Worm (Caenorhabditis elegans) whole organism, L2 larva: ENCODE measurements around the gene C08G9.2.

Source experiments
- C34F6.9 ChIP-seq: fragments of 150-350 bp; optimal IDR thresholded peaks from 2 replicates; lab custom pipeline; 2014; ENCODE audit warnings: missing biosample characterization, missing genetic modification characterization
- F13H6.1 ChIP-seq: sonication (generic microtip); optimal IDR thresholded peaks from 2 replicates; lab custom pipeline; 2016; ENCODE audit warnings: missing genetic modification characterization, missing compliant biosample characterization
- R02D3.7 ChIP-seq: fragments of 150-350 bp; optimal IDR thresholded peaks from 2 replicates; lab custom pipeline; 2014; ENCODE audit warnings: missing biosample characterization, missing genetic modification characterization
- Y55F3AM.14 ChIP-seq: fragments of 200-800 bp; sonication (Bioruptor generic); optimal IDR thresholded peaks from 2 replicates; lab custom pipeline; 2018; ENCODE audit warnings: mild to moderate bottlenecking, missing genetic modification characterization, missing compliant biosample characterization
- ZK546.5 ChIP-seq: sonication (generic microtip); optimal IDR thresholded peaks from 2 replicates; lab custom pipeline; 2017; ENCODE audit warnings: missing biosample characterization, missing genetic modification characterization
- alr-1 ChIP-seq: fragments of 150-350 bp; optimal IDR thresholded peaks from 2 replicates; lab custom pipeline; 2014; ENCODE audit warnings: missing biosample characterization, missing genetic modification characterization
- aly-2 ChIP-seq: fragments of 150-350 bp; optimal IDR thresholded peaks from 2 replicates; lab custom pipeline; 2014; ENCODE audit warnings: missing biosample characterization, missing genetic modification characterization
- ama-1 ChIP-seq: fragments of 150-350 bp; optimal IDR thresholded peaks from 2 replicates; lab custom pipeline; 2018; ENCODE audit warnings: inconsistent platforms
- blmp-1 ChIP-seq: sonication (generic microtip); optimal IDR thresholded peaks from 2 replicates; lab custom pipeline; 2017; ENCODE audit warnings: missing genetic modification characterization, mild to moderate bottlenecking, missing compliant biosample characterization, antibody characterized with exemption, moderate library complexity; ENCODE audit not compliant: insufficient read depth
- ceh-16 ChIP-seq: fragments of 150-350 bp; optimal IDR thresholded peaks from 2 replicates; lab custom pipeline; 2014; ENCODE audit warnings: missing biosample characterization, missing genetic modification characterization
- ceh-82 ChIP-seq: fragments of 150-350 bp; optimal IDR thresholded peaks from 2 replicates; lab custom pipeline; 2014; ENCODE audit warnings: missing biosample characterization, missing genetic modification characterization
- crh-2 ChIP-seq: sonication (generic microtip); optimal IDR thresholded peaks from 2 replicates; lab custom pipeline; 2017; ENCODE audit warnings: missing biosample characterization, missing genetic modification characterization
- dmd-4 ChIP-seq: sonication (generic microtip); optimal IDR thresholded peaks from 2 replicates; lab custom pipeline; 2017; ENCODE audit warnings: missing biosample characterization, missing genetic modification characterization
- elt-1 ChIP-seq: fragments of 150-350 bp; optimal IDR thresholded peaks from 2 replicates; lab custom pipeline; 2014; ENCODE audit warnings: missing biosample characterization, missing genetic modification characterization
- elt-3 ChIP-seq: sonication (generic microtip); optimal IDR thresholded peaks from 2 replicates; lab custom pipeline; 2017; ENCODE audit warnings: missing biosample characterization, missing genetic modification characterization
- fos-1 ChIP-seq: fragments of 150-350 bp; optimal IDR thresholded peaks from 2 replicates; lab custom pipeline; 2014; ENCODE audit warnings: missing biosample characterization, missing genetic modification characterization
- gmeb-1 ChIP-seq: fragments of 150-350 bp; optimal IDR thresholded peaks from 2 replicates; lab custom pipeline; 2014; ENCODE audit warnings: missing biosample characterization, missing genetic modification characterization
- lin-13 ChIP-seq: fragments of 150-350 bp; optimal IDR thresholded peaks from 2 replicates; lab custom pipeline; 2014; ENCODE audit warnings: missing biosample characterization, missing genetic modification reagents, missing genetic modification characterization
- lsy-2 ChIP-seq, 2 experiments: fragments of 150-350 bp in 1 of 2; sonication (generic microtip) in 1 of 2; optimal IDR thresholded peaks; 2 replicates each; lab custom pipeline; 2014 to 2017; ENCODE audit warnings: missing biosample characterization in 2 of 2, missing genetic modification characterization in 2 of 2
- mab-5 ChIP-seq: fragments of 150-350 bp; optimal IDR thresholded peaks from 2 replicates; lab custom pipeline; 2014; ENCODE audit warnings: missing biosample characterization, missing genetic modification characterization
- mbf-1 ChIP-seq: sonication (generic microtip); optimal IDR thresholded peaks from 2 replicates; lab custom pipeline; 2017; ENCODE audit warnings: missing biosample characterization, missing genetic modification characterization
- mdl-1 ChIP-seq, 2 experiments: fragments of 150-350 bp in 1 of 2; sonication (generic microtip) in 1 of 2; optimal IDR thresholded peaks; 2 replicates each; lab custom pipeline; 2017; ENCODE audit warnings: missing biosample characterization in 2 of 2, missing genetic modification characterization in 2 of 2
- nhr-11 ChIP-seq: fragments of 150-350 bp; optimal IDR thresholded peaks from 2 replicates; lab custom pipeline; 2014; ENCODE audit warnings: missing biosample characterization, missing genetic modification characterization
- nhr-12 ChIP-seq: fragments of 150-350 bp; optimal IDR thresholded peaks from 2 replicates; lab custom pipeline; 2014; ENCODE audit warnings: missing biosample characterization, missing genetic modification characterization
- nhr-129 ChIP-seq: fragments of 150-350 bp; optimal IDR thresholded peaks from 2 replicates; lab custom pipeline; 2014; ENCODE audit warnings: missing biosample characterization, missing genetic modification characterization
- nhr-21 ChIP-seq: fragments of 150-350 bp; optimal IDR thresholded peaks from 2 replicates; lab custom pipeline; 2014; ENCODE audit warnings: missing biosample characterization, missing genetic modification characterization
- nhr-23 ChIP-seq: fragments of 150-350 bp; optimal IDR thresholded peaks from 2 replicates; lab custom pipeline; 2014; ENCODE audit warnings: missing biosample characterization, missing genetic modification reagents, missing genetic modification characterization
- nhr-25 ChIP-seq: fragments of 150-350 bp; sonication (generic microtip); optimal IDR thresholded peaks from 3 replicates; lab custom pipeline; 2014; ENCODE audit warnings: missing biosample characterization, missing genetic modification characterization
- nhr-77 ChIP-seq: fragments of 150-350 bp; optimal IDR thresholded peaks from 2 replicates; lab custom pipeline; 2014; ENCODE audit warnings: missing biosample characterization, missing genetic modification characterization
- peb-1 ChIP-seq: fragments of 150-350 bp; optimal IDR thresholded peaks from 2 replicates; lab custom pipeline; 2014; ENCODE audit warnings: missing biosample characterization, missing genetic modification characterization
- sem-4 ChIP-seq: fragments of 150-350 bp; optimal IDR thresholded peaks from 2 replicates; lab custom pipeline; 2014; ENCODE audit warnings: missing biosample characterization, missing genetic modification reagents, missing genetic modification characterization
- skn-1 ChIP-seq: sonication (generic microtip); optimal IDR thresholded peaks from 2 replicates; lab custom pipeline; 2017; ENCODE audit warnings: missing biosample characterization, missing genetic modification characterization
- sma-3 ChIP-seq: sonication (generic microtip); optimal IDR thresholded peaks from 2 replicates; lab custom pipeline; 2016; ENCODE audit warnings: missing genetic modification reagents, missing genetic modification characterization, missing compliant biosample characterization
- sma-9 ChIP-seq, 2 experiments: fragments of 150-350 bp in 1 of 2; sonication (generic microtip) in 1 of 2; optimal IDR thresholded peaks; 2 replicates each; lab custom pipeline; 2014 to 2016; ENCODE audit warnings: missing genetic modification characterization in 2 of 2, mild to moderate bottlenecking in 1 of 2, missing biosample characterization in 1 of 2, missing compliant biosample characterization in 1 of 2, missing genetic modification reagents in 1 of 2, moderate library complexity in 1 of 2
- unc-55 ChIP-seq: fragments of 150-350 bp; sonication (generic microtip); optimal IDR thresholded peaks from 3 replicates; lab custom pipeline; 2014; ENCODE audit warnings: missing biosample characterization, missing genetic modification reagents, missing genetic modification characterization
- unc-62 ChIP-seq: fragments of 150-350 bp; optimal IDR thresholded peaks from 2 replicates; lab custom pipeline; 2014; ENCODE audit warnings: missing biosample characterization, missing genetic modification reagents, missing genetic modification characterization
- zag-1 ChIP-seq: fragments of 150-350 bp; optimal IDR thresholded peaks from 2 replicates; lab custom pipeline; 2014; ENCODE audit warnings: missing biosample characterization, missing genetic modification characterization
- ztf-1 ChIP-seq: fragments of 200-800 bp; sonication (Bioruptor generic); conservative IDR thresholded peaks from 2 replicates; pipeline ENCODE4 v1.3.6; 2022; ENCODE audit warnings: missing genetic modification characterization, missing compliant biosample characterization
- ztf-11 ChIP-seq: sonication (generic microtip); optimal IDR thresholded peaks from 2 replicates; lab custom pipeline; 2017; ENCODE audit warnings: missing biosample characterization, missing genetic modification characterization

C08G9.2 gene

DNA sequence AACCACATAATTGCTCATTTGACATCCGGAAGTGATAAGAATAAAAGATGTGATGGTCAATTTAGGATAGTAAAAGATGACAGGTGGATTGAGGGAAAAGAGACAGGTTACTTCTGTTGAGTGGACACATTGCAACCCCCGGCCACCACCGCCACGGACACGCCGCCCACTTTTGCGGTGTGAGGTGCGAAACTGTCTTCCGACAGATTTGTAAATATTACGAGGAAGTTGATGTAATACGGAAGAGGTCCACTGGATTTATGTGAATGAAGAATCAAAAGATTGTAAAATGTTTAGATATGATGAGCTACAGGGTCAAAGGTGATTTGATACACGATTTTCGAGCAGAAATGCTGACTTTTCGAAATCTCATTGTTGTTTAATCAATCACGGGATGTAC lies at the start of gene C08G9.2:
TSS of gene C08G9.2 (minus strand) at position 101 of the 400 bp plus-strand sequence.
- no peak for TF ChIP-seq ceh-82 (tag; lab: Kevin White, UChicago)
- no peak for TF ChIP-seq R02D3.7 (tag; lab: Kevin White, UChicago)
- no peak for TF ChIP-seq ztf-11 (tag; lab: Kevin White, UChicago)
- TF ChIP-seq gmeb-1 (tag; lab: Kevin White, UChicago) = no peak

DNA sequence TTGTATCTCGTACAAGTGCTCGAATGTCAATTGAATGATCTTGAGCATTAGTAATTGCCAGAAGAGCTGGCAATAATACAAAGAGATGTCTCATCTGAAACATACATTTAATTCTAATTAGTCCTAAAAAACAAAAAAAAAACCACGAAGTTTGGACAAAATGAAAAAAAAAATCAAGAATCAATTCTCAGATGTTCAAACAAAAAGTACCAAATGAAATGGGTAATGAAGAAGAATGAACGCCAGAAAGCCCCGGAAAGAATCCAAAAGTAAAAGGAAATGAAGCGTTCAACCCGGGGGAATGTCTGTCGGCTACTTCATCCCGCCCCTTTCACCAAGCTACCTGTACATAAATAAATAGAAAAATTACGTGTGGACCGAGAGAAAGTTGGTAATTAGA lies 45.1 kb upstream of the C08G9.2 start, which contains the start of gene F33D4.6:
TSS of gene F33D4.6 (minus strand) at position 101 of the 400 bp plus-strand sequence.
- TF ChIP-seq ztf-1 = no peak
- no peak for TF ChIP-seq nhr-11 (tag; lab: Kevin White, UChicago)
- no peak for TF ChIP-seq dmd-4 (tag; lab: Kevin White, UChicago)
- TF ChIP-seq nhr-23 (tag; lab: Kevin White, UChicago) = no peak
- TF ChIP-seq C34F6.9 (tag; lab: Kevin White, UChicago) = no peak
- TF ChIP-seq mbf-1 (tag; lab: Kevin White, UChicago) = no peak
- no peak for TF ChIP-seq sma-3
- TF ChIP-seq peb-1 (tag; lab: Kevin White, UChicago) = no peak
- TF ChIP-seq ceh-82 (tag; lab: Kevin White, UChicago) = no peak

DNA sequence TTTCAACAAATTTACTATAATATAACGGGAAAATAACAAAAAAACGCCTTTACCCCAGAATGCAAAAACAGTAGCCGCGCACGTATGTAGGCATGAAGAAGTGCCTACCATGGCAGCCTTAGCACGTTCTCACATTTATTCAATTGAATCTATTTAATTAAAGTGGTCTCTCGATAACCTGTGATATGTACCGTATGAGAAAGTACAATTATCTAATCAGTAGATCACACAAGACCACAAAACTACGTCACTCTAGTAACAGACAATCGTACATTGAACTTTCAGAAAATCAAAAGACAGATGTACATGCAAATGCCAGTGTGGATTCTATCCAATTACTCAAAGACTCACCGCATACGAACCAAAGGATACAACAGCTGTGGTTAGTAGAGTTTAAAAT lies 39.5 kb upstream of the C08G9.2 start:
- TF ChIP-seq mdl-1 (tag; optimal IDR thresholded peaks at IDR 0.05; lab: Kevin White, UChicago) = no peak
- no peak for TF ChIP-seq R02D3.7 (tag; lab: Kevin White, UChicago)
- TF ChIP-seq ztf-1 = no peak
- TF ChIP-seq ama-1 (lab: Kevin White, UChicago) = no peak
- no peak for TF ChIP-seq lsy-2 (tag; optimal IDR thresholded peaks at IDR 0.05; lab: Kevin White, UChicago)
- no peak for TF ChIP-seq sma-9 (GFP tag; optimal IDR thresholded peaks at IDR 0.05; lab: Kevin White, UChicago)
- no peak for TF ChIP-seq sma-9 (tag; optimal IDR thresholded peaks at IDR 0.05; lab: Kevin White, UChicago)
- no peak for TF ChIP-seq alr-1
- TF ChIP-seq nhr-25 = no peak
- no peak for TF ChIP-seq mbf-1 (tag; lab: Kevin White, UChicago)
- TF ChIP-seq elt-3 = no peak
- TF ChIP-seq nhr-23 (tag; lab: Kevin White, UChicago) = no peak
- TF ChIP-seq mab-5 (tag; lab: Kevin White, UChicago) = no peak
- no peak for TF ChIP-seq blmp-1 (tag; lab: Kevin White, UChicago)
- no peak for TF ChIP-seq ceh-16 (tag; lab: Kevin White, UChicago)
- TF ChIP-seq peb-1 (tag; lab: Kevin White, UChicago) = no peak
- TF ChIP-seq ceh-82 (tag; lab: Kevin White, UChicago) = no peak
- TF ChIP-seq sma-3 = no peak
- no peak for TF ChIP-seq nhr-21 (tag; lab: Kevin White, UChicago)

DNA sequence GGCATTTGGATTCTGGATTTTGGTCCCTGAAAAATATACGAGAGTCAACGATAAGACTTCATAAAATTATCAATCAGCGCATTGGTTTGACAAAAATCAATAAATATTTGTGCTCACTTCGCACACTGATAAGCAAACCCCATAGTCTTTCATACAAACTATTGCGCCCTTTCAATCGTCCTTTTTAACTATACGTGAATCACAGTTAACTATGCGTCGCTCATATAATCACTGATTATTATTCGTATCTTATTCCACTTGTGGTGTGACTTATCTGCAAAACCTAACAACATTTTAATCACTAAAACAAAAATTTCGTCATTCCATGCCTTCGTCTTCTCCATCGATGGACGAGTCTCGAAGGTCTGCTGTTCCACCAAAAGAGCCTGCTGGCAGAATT lies 38.1 kb upstream of the C08G9.2 start, which contains the start of gene nhr-8:
TSS of gene nhr-8 (plus strand) at position 160 of the 400 bp plus-strand sequence.
- TF ChIP-seq R02D3.7 (tag; lab: Kevin White, UChicago) = no peak
- no peak for TF ChIP-seq mab-5 (tag; lab: Kevin White, UChicago)
- TF ChIP-seq peb-1 (tag; lab: Kevin White, UChicago) = no peak
- no peak for TF ChIP-seq F13H6.1 (tag; lab: Kevin White, UChicago)
- no peak for TF ChIP-seq aly-2 (tag; lab: Kevin White, UChicago)
- no peak for TF ChIP-seq unc-62 (GFP tag; lab: Kevin White, UChicago)
- TF ChIP-seq nhr-12 (tag; lab: Kevin White, UChicago) = no peak
- peak; percentile 49 for TF ChIP-seq crh-2 (tag; lab: Kevin White, UChicago)
- peak; percentile 62 for TF ChIP-seq sma-9 (GFP tag; optimal IDR thresholded peaks at IDR 0.05; lab: Kevin White, UChicago)
- no peak for TF ChIP-seq sma-9 (tag; optimal IDR thresholded peaks at IDR 0.05; lab: Kevin White, UChicago)
- TF ChIP-seq nhr-21 (tag; lab: Kevin White, UChicago) = no peak
- TF ChIP-seq fos-1 (tag; lab: Kevin White, UChicago) = peak; percentile 99
- TF ChIP-seq nhr-129 (tag; lab: Kevin White, UChicago) = peak; percentile 12
- TF ChIP-seq lin-13 = no peak
- no peak for TF ChIP-seq elt-1 (tag; lab: Kevin White, UChicago)

DNA sequence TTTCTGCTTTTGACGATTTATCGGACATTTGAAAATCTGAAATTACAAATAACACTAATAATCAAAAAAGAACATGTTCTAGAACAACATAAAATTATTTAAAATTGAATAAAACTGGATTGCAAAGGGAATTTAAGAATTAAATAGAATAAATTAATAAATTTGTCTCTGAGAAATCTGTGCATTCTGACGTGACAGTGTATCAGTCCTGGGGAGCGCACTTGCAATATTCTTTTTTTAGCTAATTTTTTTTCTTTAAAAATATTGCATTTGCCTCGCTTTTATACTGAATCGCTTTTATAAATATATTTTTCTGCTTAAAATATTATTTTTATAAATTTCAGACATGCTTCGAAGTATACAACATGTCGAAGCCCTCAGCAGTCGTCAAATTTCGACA lies 36.9 kb upstream of the C08G9.2 start, which contains the start of the genes mrpl-1, emc-6 and mrps-24:
TSS of gene mrpl-1 (minus strand) at position 1 of the 400 bp plus-strand sequence.
TSS of gene emc-6 (minus strand) at position 36 of the 400 bp plus-strand sequence.
TSS of gene mrps-24 (plus strand) at position 345 of the 400 bp plus-strand sequence.
- peak; percentile 48 to 83 for TF ChIP-seq lsy-2 (tag; optimal IDR thresholded peaks at IDR 0.05; lab: Kevin White, UChicago)
- peak; percentile 91 for TF ChIP-seq sem-4 (tag; lab: Kevin White, UChicago)
- peak; percentile 58 for TF ChIP-seq lin-13
- peak; percentile 73 for TF ChIP-seq crh-2 (tag; lab: Kevin White, UChicago)
- TF ChIP-seq mbf-1 (tag; lab: Kevin White, UChicago) = no peak
- no peak for TF ChIP-seq ceh-82 (tag; lab: Kevin White, UChicago)
- TF ChIP-seq nhr-77 (tag; lab: Kevin White, UChicago) = no peak
- no peak for TF ChIP-seq Y55F3AM.14 (GFP tag; lab: Kevin White, UChicago)
- TF ChIP-seq skn-1 (tag; lab: Kevin White, UChicago) = peak; percentile 56
- TF ChIP-seq nhr-11 (tag; lab: Kevin White, UChicago) = no peak
- peak; percentile 44 for TF ChIP-seq F13H6.1 (tag; lab: Kevin White, UChicago)
- TF ChIP-seq R02D3.7 (tag; lab: Kevin White, UChicago) = no peak
- no peak for TF ChIP-seq zag-1
- peak; percentile 43 for TF ChIP-seq sma-9 (GFP tag; optimal IDR thresholded peaks at IDR 0.05; lab: Kevin White, UChicago)
- no peak for TF ChIP-seq sma-9 (tag; optimal IDR thresholded peaks at IDR 0.05; lab: Kevin White, UChicago)
- TF ChIP-seq mab-5 (tag; lab: Kevin White, UChicago) = peak; percentile 29
- TF ChIP-seq alr-1 = no peak
- peak; percentile 13 for TF ChIP-seq nhr-129 (tag; lab: Kevin White, UChicago)
- no peak for TF ChIP-seq unc-62 (GFP tag; lab: Kevin White, UChicago)
- TF ChIP-seq ama-1 (lab: Kevin White, UChicago) = no peak
- no peak for TF ChIP-seq ztf-11 (tag; lab: Kevin White, UChicago)
- TF ChIP-seq C34F6.9 (tag; lab: Kevin White, UChicago) = peak; percentile 82
- peak; percentile 51 for TF ChIP-seq fos-1 (tag; lab: Kevin White, UChicago)
- peak; percentile 89 for TF ChIP-seq unc-55 (GFP tag; lab: Kevin White, UChicago)
- TF ChIP-seq ZK546.5 (tag; lab: Kevin White, UChicago) = no peak
- TF ChIP-seq gmeb-1 (tag; lab: Kevin White, UChicago) = peak; percentile 63
- TF ChIP-seq nhr-25 = peak; percentile 50
- TF ChIP-seq sma-3 = peak; percentile 48
